Fruit fly (Drosophila melanogaster) Kc167 (cell line): ENCODE results near the gene CG43694.

Experiments used
- Myc ChIP-seq: fragments of >200 bp; optimal IDR thresholded peaks from 2 replicates; lab custom pipeline; 2017; ENCODE audit warnings: missing external identifiers
- Sin3A ChIP-seq: fragments of >200 bp; optimal IDR thresholded peaks from 2 replicates; lab custom pipeline; 2018; ENCODE audit warnings: missing external identifiers
- h ChIP-seq: fragments of >200 bp; optimal IDR thresholded peaks from 3 replicates; lab custom pipeline; 2018; ENCODE audit warnings: missing external identifiers
- insv ChIP-seq: fragments of >200 bp; optimal IDR thresholded peaks from 3 replicates; lab custom pipeline; 2018; ENCODE audit warnings: missing external identifiers
- psq ChIP-seq: fragments of >200 bp; optimal IDR thresholded peaks from 2 replicates; lab custom pipeline; 2017; ENCODE audit warnings: missing external identifiers
- ttk ChIP-seq: sonication (Bioruptor generic); optimal IDR thresholded peaks from 2 replicates; lab custom pipeline; 2017; ENCODE audit warnings: missing external identifiers

The CG43694 gene

DNA sequence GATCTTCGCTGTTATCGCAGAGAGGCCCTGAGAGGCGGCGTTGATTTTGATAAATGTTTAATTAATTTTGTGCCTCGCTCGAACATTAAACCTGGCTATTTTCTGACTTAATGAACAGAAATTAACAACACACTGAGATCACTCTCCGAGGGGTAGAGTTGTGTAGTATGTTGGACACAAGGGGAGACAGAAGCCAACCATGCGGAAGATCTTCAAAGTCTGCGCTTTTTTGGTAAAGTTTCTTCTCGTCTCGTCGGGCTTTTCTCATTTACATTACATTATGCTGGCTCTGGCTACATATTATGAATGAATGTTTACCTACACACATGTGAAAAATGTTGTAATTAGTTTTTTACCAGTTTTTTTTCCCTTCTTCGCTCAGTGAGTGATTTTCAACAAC, at the start of gene CG43694:
Gene CG43694, minus strand, starts transcription at position 101 of the 400 bp plus-strand sequence.
- TF ChIP-seq Myc (lab: Kevin White, UChicago) (no peak), insv (lab: Kevin White, UChicago) (no peak), h (lab: Kevin White, UChicago) (no peak), Sin3A (no peak)

DNA sequence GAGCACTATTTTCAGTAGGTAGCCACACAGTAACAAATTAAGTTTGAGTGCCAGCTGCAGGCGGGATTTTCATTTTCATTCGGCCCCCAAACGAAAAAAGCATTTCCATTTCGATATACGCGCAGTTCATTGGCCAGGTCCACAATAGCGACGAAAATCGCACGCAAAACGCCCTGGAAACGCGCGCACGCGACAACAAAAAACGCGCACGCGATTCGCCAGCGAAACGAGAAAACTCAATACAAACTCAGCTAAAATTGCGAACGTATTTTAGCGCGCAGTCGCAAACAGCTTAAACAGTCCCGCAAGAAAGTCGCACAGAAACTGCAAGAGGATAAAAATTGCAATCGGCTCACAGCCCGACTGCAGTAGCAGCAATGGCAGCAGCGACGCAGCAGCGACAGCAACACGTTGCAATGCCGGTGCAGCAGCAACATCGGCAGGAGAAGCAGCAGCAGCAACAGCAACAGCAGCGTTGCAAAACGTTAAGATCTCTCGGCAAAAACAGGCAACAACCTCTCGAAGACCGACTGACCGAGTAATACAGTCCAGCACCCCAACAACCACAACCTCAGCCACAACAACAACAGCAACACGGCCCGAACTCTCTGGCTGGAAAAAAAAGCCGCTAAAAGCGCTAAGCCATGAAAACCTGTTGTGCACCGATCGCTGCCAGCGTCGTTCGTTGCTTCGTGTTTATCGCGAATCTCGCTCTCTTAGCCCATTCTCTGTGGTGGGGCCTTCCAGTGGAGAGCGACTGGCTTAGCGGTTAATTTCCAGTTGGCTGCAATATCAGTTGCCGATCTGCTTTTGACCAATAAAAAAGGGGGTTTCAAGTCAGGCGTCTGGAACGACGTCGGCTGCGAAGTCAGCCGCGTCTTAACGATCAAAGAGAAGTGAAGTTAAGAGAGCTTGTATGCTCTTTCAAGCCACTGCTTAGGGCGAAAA, 46.5 kb upstream of the CG43694 start, which contains the start of gene CG4374:
Gene CG4374, minus strand, starts transcription at position 268 of the 948 bp plus-strand sequence.
- TF ChIP-seq Sin3A (no peak), Myc (lab: Kevin White, UChicago) (no peak), ttk (lab: Kevin White, UChicago) (no peak), psq (lab: Kevin White, UChicago) (no peak), h (lab: Kevin White, UChicago) (no peak), insv (lab: Kevin White, UChicago) (no peak)

- TF ChIP-seq insv (lab: Kevin White, UChicago) (no peak), h (lab: Kevin White, UChicago) (no peak), Myc (lab: Kevin White, UChicago) (no peak), psq (lab: Kevin White, UChicago) (no peak), ttk (lab: Kevin White, UChicago) (no peak), Sin3A (no peak)
Measured at dm6 chr3R:23460667-23461066, 34.8 kb upstream of the CG43694 start.

- TF ChIP-seq ttk (lab: Kevin White, UChicago), result no peak
- TF ChIP-seq Sin3A, result no peak
- TF ChIP-seq insv (lab: Kevin White, UChicago), result no peak
- no peak for TF ChIP-seq Myc (lab: Kevin White, UChicago)
- no peak for TF ChIP-seq psq (lab: Kevin White, UChicago)
- TF ChIP-seq h (lab: Kevin White, UChicago), result no peak
Measured at dm6 chr3R:23455866-23456265, 30.0 kb upstream of the CG43694 start.

DNA sequence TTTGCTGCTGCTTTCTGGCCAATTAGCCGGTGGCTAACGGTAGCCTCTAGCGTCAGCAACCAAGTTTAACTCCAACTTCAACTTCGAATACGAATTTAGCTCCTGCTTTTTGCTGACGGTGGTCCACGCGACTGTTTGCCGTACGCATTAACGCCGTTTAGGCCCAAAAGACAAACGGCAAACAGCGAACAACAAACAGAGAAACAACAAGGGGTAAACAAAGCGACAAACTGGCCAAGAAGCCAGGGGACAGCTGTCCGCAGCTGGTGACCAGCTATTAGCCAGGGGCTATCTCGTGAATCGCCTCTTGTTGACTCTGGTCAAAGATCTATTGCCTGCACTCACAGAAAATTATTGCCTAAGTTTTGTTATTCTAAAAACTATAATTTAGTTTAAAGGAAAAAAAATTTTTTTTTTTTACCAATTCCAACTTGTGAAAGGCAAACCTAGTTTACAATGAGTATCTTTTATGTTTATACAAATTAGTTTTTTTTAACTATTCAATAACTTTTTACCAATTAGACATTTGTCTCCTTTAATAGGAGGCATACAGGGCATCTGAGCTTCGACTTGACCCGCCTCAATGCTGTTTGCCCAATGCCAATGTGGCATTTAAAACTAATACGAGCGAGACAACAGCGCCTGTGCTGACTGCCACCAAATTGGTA, 19.6 kb upstream of the CG43694 start:
- TF ChIP-seq Sin3A (no peak), Myc (lab: Kevin White, UChicago) (no peak), ttk (lab: Kevin White, UChicago) (no peak), insv (lab: Kevin White, UChicago) (no peak)

- TF ChIP-seq Sin3A (no peak), h (lab: Kevin White, UChicago) (no peak), ttk (lab: Kevin White, UChicago) (no peak), psq (lab: Kevin White, UChicago) (no peak), insv (lab: Kevin White, UChicago) (no peak), Myc (lab: Kevin White, UChicago) (no peak)
Measured at dm6 chr3R:23438184-23438787, 12.5 kb upstream of the CG43694 start.

- no peak for TF ChIP-seq insv (lab: Kevin White, UChicago)
- TF ChIP-seq ttk (lab: Kevin White, UChicago), result no peak
- TF ChIP-seq Sin3A, result no peak
Measured at dm6 chr3R:23431355-23431754, 5.5 kb upstream of the CG43694 start.

DNA sequence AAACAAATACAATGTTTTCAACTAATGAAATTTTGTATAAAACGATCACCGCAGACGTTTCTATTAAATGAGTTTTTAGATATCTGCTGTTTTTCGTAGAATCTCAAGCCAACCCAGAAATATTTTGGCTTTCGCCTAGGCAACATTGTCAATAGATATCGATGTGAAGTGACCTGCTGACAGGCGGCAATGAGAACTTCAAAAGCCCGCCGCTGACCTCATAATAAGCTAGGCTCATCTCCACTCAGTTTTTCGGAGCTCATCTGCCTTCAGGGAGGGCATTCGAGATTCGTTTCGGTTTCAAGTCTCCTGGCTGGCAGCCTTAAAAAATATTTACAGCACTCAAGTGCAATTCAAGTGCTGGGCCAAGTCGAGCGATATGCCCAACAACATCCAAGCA, 722 bp downstream of the CG43694 start:
- TF ChIP-seq ttk (lab: Kevin White, UChicago) (no peak), Myc (lab: Kevin White, UChicago) (no peak), insv (lab: Kevin White, UChicago) (no peak), Sin3A (no peak), psq (lab: Kevin White, UChicago) (no peak), h (lab: Kevin White, UChicago) (no peak)

dm6 chr3R:23421925-23422324, 3.9 kb downstream of the CG43694 start:
- TF ChIP-seq Myc (lab: Kevin White, UChicago) (no peak), ttk (lab: Kevin White, UChicago) (no peak), insv (lab: Kevin White, UChicago) (no peak), psq (lab: Kevin White, UChicago) (no peak), h (lab: Kevin White, UChicago) (no peak), Sin3A (no peak)

dm6 chr3R:23417650-23418049, 8.2 kb downstream of the CG43694 start:
- TF ChIP-seq Sin3A, result no peak
- TF ChIP-seq insv (lab: Kevin White, UChicago), result no peak
- no peak for TF ChIP-seq h (lab: Kevin White, UChicago)
- TF ChIP-seq ttk (lab: Kevin White, UChicago), result no peak
- no peak for TF ChIP-seq Myc (lab: Kevin White, UChicago)
- TF ChIP-seq psq (lab: Kevin White, UChicago), result no peak

- TF ChIP-seq psq (lab: Kevin White, UChicago) (no peak), ttk (lab: Kevin White, UChicago) (no peak), insv (lab: Kevin White, UChicago) (no peak), Myc (lab: Kevin White, UChicago) (no peak), Sin3A (no peak), h (lab: Kevin White, UChicago) (no peak)
Measured at dm6 chr3R:23416579-23416978, 9.2 kb downstream of the CG43694 start.
